Worm (Caenorhabditis elegans): ENCODE data around the gene F08F8.7.

DNA sequence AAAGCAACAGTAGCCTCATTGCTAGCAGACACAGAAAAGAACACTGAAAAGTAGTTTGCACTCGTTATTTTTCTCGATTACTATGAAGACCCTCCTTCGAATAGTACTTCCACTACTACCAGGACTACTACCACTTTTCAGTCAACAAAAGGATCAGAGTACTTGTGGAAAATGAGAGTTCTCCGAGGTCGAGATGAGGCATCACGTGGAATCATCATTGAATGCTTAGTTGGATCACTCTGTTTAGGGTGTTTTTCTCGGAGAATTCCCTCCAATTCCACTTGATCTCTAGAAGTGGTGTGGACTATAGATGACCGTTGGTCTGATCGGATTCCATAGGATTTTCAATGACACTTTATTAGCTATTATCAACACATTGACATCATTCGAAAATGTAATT, 46.2 kb downstream of the F08F8.7 start:
- TF ChIP-seq F16B12.6 (tag; optimal IDR thresholded peaks at IDR 0.05) (no peak), lin-15B (tag; optimal IDR thresholded peaks at IDR 0.05) (no peak), xbp-1 (tag; optimal IDR thresholded peaks at IDR 0.05) (no peak), skn-1 (tag; optimal IDR thresholded peaks at IDR 0.05) (no peak), unc-130 (tag; optimal IDR thresholded peaks at IDR 0.05) (no peak), aly-2 (tag; optimal IDR thresholded peaks at IDR 0.05) (no peak), mdl-1 (tag; optimal IDR thresholded peaks at IDR 0.05) (no peak), lin-13 (GFP tag; optimal IDR thresholded peaks at IDR 0.05) (no peak), unc-62 (GFP tag; optimal IDR thresholded peaks at IDR 0.05) (no peak), efl-1 (optimal IDR thresholded peaks at IDR 0.05) (no peak), efl-1 (GFP tag; optimal IDR thresholded peaks at IDR 0.05 in 1 of 2) (peak in 1 of 2 experiments; percentile 73), elt-3 (tag; optimal IDR thresholded peaks at IDR 0.05) (peak in 1 of 6 experiments; percentile 2)
